Worm (Caenorhabditis elegans) whole organism, L1 larva: ENCODE measurements around the gene F13D11.3.

Experiments used
- ama-1 ChIP-seq: fragments of 150-350 bp; optimal IDR thresholded peaks from 2 replicates; lab custom pipeline; 2014
- fos-1 ChIP-seq: fragments of 150-350 bp; optimal IDR thresholded peaks from 2 replicates; lab custom pipeline; 2014; ENCODE audit warnings: missing biosample characterization, missing genetic modification characterization
- jun-1 ChIP-seq: fragments of 150-350 bp; optimal IDR thresholded peaks from 2 replicates; lab custom pipeline; 2014; ENCODE audit warnings: missing biosample characterization, missing genetic modification reagents, missing genetic modification characterization
- lin-13 ChIP-seq: fragments of 150-350 bp; optimal IDR thresholded peaks from 2 replicates; lab custom pipeline; 2014; ENCODE audit warnings: missing biosample characterization, missing genetic modification reagents, missing genetic modification characterization
- nhr-20 ChIP-seq: sonication (generic microtip); optimal IDR thresholded peaks from 2 replicates; lab custom pipeline; 2016; ENCODE audit warnings: mild to moderate bottlenecking, missing genetic modification characterization, missing compliant biosample characterization
- nhr-85 ChIP-seq: sonication (generic microtip); peaks from one replicate; lab custom pipeline; 2016; ENCODE audit warnings: missing genetic modification characterization, inconsistent platforms, missing compliant biosample characterization
- skn-1 ChIP-seq: fragments of 150-350 bp; optimal IDR thresholded peaks from 2 replicates; lab custom pipeline; 2014; ENCODE audit warnings: missing biosample characterization, missing genetic modification characterization
- swsn-7 ChIP-seq: sonication (generic microtip); optimal IDR thresholded peaks from 2 replicates; lab custom pipeline; 2016; ENCODE audit warnings: missing genetic modification characterization, missing compliant biosample characterization
- tbx-2 ChIP-seq: sonication (generic microtip); optimal IDR thresholded peaks from 2 replicates; lab custom pipeline; 2016; ENCODE audit warnings: missing genetic modification characterization, missing compliant biosample characterization
- unc-130 ChIP-seq: fragments of 150-350 bp; optimal IDR thresholded peaks from 2 replicates; lab custom pipeline; 2017; ENCODE audit warnings: missing biosample characterization, missing genetic modification characterization, inconsistent platforms

- TF ChIP-seq unc-130 (tag; lab: Kevin White, UChicago): no peak
- TF ChIP-seq fos-1: no peak
- TF ChIP-seq lin-13 (GFP tag; lab: Kevin White, UChicago): no peak
- no peak for TF ChIP-seq nhr-20 (tag; lab: Kevin White, UChicago)
- TF ChIP-seq skn-1 (tag; lab: Kevin White, UChicago): no peak
- no peak for TF ChIP-seq ama-1 (lab: Kevin White, UChicago)
- no peak for TF ChIP-seq swsn-7 (tag; lab: Kevin White, UChicago)
- TF ChIP-seq nhr-85: no peak
- no peak for TF ChIP-seq jun-1 (tag; lab: Kevin White, UChicago)
- TF ChIP-seq tbx-2 (tag; lab: Kevin White, UChicago): no peak
These were observed 24.4 kb downstream of the F13D11.3 start for ce11 chrX:5781294-5781693.
